Fruit fly (Drosophila melanogaster) whole organism, prepupa: Measurements from ENCODE around the gene drm.

Experiments used
- Blimp-1 ChIP-seq: fragments of 200-800 bp; sonication (Bioruptor generic); optimal IDR thresholded peaks from 3 replicates; lab custom pipeline; 2017; ENCODE audit warnings: missing biosample characterization, missing genetic modification characterization, mild to moderate bottlenecking, moderate library complexity, missing genetic modification reagents
- CG10631 ChIP-seq: fragments of 200-800 bp; sonication (Bioruptor generic); optimal IDR thresholded peaks from 2 replicates; lab custom pipeline; 2016; ENCODE audit warnings: missing biosample characterization, missing genetic modification characterization
- CG10669 ChIP-seq: fragments of 200-800 bp; sonication (Bioruptor generic); optimal IDR thresholded peaks from 3 replicates; lab custom pipeline; 2018; ENCODE audit warnings: missing biosample characterization, mild to moderate bottlenecking, missing genetic modification characterization, moderate library complexity
- CG11762 ChIP-seq: fragments of 200-800 bp; sonication (Bioruptor generic); optimal IDR thresholded peaks from 3 replicates; lab custom pipeline; 2016; ENCODE audit warnings: missing biosample characterization, missing genetic modification characterization; ENCODE audit not compliant: insufficient read depth
- CG11902 ChIP-seq: fragments of 200-800 bp; sonication (Bioruptor generic); optimal IDR thresholded peaks from 3 replicates; lab custom pipeline; 2016; ENCODE audit warnings: missing biosample characterization, missing genetic modification characterization
- CG15336 ChIP-seq: fragments of 200-800 bp; sonication (Bioruptor generic); IDR thresholded peaks from 2 replicates; pipeline ENCODE4 v1.3.6; 2022; ENCODE audit warnings: missing biosample characterization, missing genetic modification characterization
- CG1621 ChIP-seq: fragments of 200-800 bp; sonication (Bioruptor generic); optimal IDR thresholded peaks from 3 replicates; lab custom pipeline; 2018; ENCODE audit warnings: missing biosample characterization, mild to moderate bottlenecking, missing genetic modification characterization
- CG16779 ChIP-seq: fragments of 200-800 bp; sonication (Bioruptor generic); optimal IDR thresholded peaks from 3 replicates; lab custom pipeline; 2017; ENCODE audit warnings: missing biosample characterization, mild to moderate bottlenecking, missing genetic modification characterization
- CG3032 ChIP-seq: fragments of 200-800 bp; optimal IDR thresholded peaks from 2 replicates; lab custom pipeline; 2019; ENCODE audit warnings: missing biosample characterization, mild to moderate bottlenecking, missing genetic modification characterization, moderate library complexity
- CG31627 ChIP-seq: fragments of 200-800 bp; sonication (Bioruptor generic); optimal IDR thresholded peaks from 3 replicates; lab custom pipeline; 2016; ENCODE audit warnings: missing biosample characterization, missing genetic modification characterization
- CG32006 ChIP-seq: fragments of 200-800 bp; sonication (Bioruptor generic); optimal IDR thresholded peaks from 3 replicates; lab custom pipeline; 2017; ENCODE audit warnings: missing biosample characterization, mild to moderate bottlenecking, missing genetic modification characterization
- CG34406 ChIP-seq: fragments of 200-800 bp; sonication (Bioruptor generic); optimal IDR thresholded peaks from 3 replicates; lab custom pipeline; 2016; ENCODE audit warnings: missing biosample characterization, missing genetic modification characterization
- CG3919 ChIP-seq: fragments of 200-800 bp; sonication (Bioruptor generic); optimal IDR thresholded peaks from 3 replicates; lab custom pipeline; 2016; ENCODE audit warnings: missing biosample characterization, missing genetic modification characterization
- CG4318 ChIP-seq: fragments of 200-800 bp; sonication (Bioruptor generic); optimal IDR thresholded peaks from 3 replicates; lab custom pipeline; 2017; ENCODE audit warnings: missing biosample characterization, mild to moderate bottlenecking, missing genetic modification characterization
- CG6792 ChIP-seq: fragments of 200-800 bp; sonication (Bioruptor generic); optimal IDR thresholded peaks from 3 replicates; lab custom pipeline; 2016; ENCODE audit warnings: missing biosample characterization, missing genetic modification characterization
- CG6808 ChIP-seq: fragments of 200-800 bp; sonication (Bioruptor generic); optimal IDR thresholded peaks from 3 replicates; lab custom pipeline; 2017; ENCODE audit warnings: missing biosample characterization, missing genetic modification characterization, mild to moderate bottlenecking, moderate library complexity, missing genetic modification reagents
- CG7368 ChIP-seq: fragments of 200-800 bp; sonication (Bioruptor generic); optimal IDR thresholded peaks from 3 replicates; lab custom pipeline; 2016; ENCODE audit warnings: missing biosample characterization, missing genetic modification characterization
- CG8119 ChIP-seq: fragments of 200-800 bp; sonication (Bioruptor generic); IDR thresholded peaks from 3 replicates; pipeline ENCODE4 v1.3.6; 2022; ENCODE audit warnings: missing biosample characterization, missing genetic modification characterization
- CG8319 ChIP-seq: fragments of 200-800 bp; sonication (Bioruptor generic); optimal IDR thresholded peaks from 3 replicates; lab custom pipeline; 2016; ENCODE audit warnings: missing biosample characterization, missing genetic modification characterization
- CG8632 ChIP-seq: fragments of 200-800 bp; sonication (Bioruptor generic); optimal IDR thresholded peaks from 3 replicates; lab custom pipeline; 2016; ENCODE audit warnings: missing biosample characterization, missing genetic modification characterization
- CG9139 ChIP-seq: fragments of 200-800 bp; sonication (Bioruptor generic); optimal IDR thresholded peaks from 3 replicates; lab custom pipeline; 2017; ENCODE audit warnings: missing biosample characterization, mild to moderate bottlenecking, missing genetic modification characterization
- Eip75B ChIP-seq: fragments of 200-800 bp; sonication (Bioruptor generic); optimal IDR thresholded peaks from 3 replicates; lab custom pipeline; 2016; ENCODE audit warnings: missing biosample characterization, missing genetic modification characterization
- Eip78C ChIP-seq: fragments of 200-800 bp; sonication (Bioruptor generic); peaks from one replicate; lab custom pipeline; 2016; ENCODE audit warnings: missing biosample characterization, missing genetic modification characterization
- Eip93F ChIP-seq: fragments of 200-800 bp; sonication (Bioruptor generic); optimal IDR thresholded peaks from 2 replicates; lab custom pipeline; 2016; ENCODE audit warnings: missing biosample characterization, mild to moderate bottlenecking, missing genetic modification characterization
- Ets21C ChIP-seq: fragments of 200-800 bp; sonication (Bioruptor generic); optimal IDR thresholded peaks from 3 replicates; lab custom pipeline; 2016; ENCODE audit warnings: missing biosample characterization, missing genetic modification characterization
- Ets96B ChIP-seq: fragments of 200-800 bp; optimal IDR thresholded peaks from 2 replicates; lab custom pipeline; 2019; ENCODE audit warnings: missing biosample characterization, mild to moderate bottlenecking, missing genetic modification characterization, moderate library complexity
- Gug ChIP-seq: fragments of 200-800 bp; sonication (Bioruptor generic); IDR thresholded peaks from 2 replicates; pipeline ENCODE4 v1.3.6; 2022; ENCODE audit warnings: missing biosample characterization, missing genetic modification characterization
- Hr38 ChIP-seq: sonication (Bioruptor generic); optimal IDR thresholded peaks from 2 replicates; lab custom pipeline; 2016; ENCODE audit warnings: missing biosample characterization, missing genetic modification characterization
- Hr39 ChIP-seq: fragments of 200-800 bp; sonication (Bioruptor generic); optimal IDR thresholded peaks from 2 replicates; lab custom pipeline; 2016; ENCODE audit warnings: missing biosample characterization, missing genetic modification characterization
- Hr4 ChIP-seq: fragments of 200-800 bp; sonication (Bioruptor generic); optimal IDR thresholded peaks from 3 replicates; lab custom pipeline; 2016; ENCODE audit warnings: missing biosample characterization, missing genetic modification characterization
- Lpt ChIP-seq: fragments of 200-800 bp; sonication (Bioruptor generic); optimal IDR thresholded peaks from 3 replicates; lab custom pipeline; 2016; ENCODE audit warnings: missing biosample characterization, missing genetic modification characterization
- Met ChIP-seq: fragments of 200-800 bp; sonication (Bioruptor generic); optimal IDR thresholded peaks from 3 replicates; lab custom pipeline; 2016; ENCODE audit warnings: missing biosample characterization, missing genetic modification characterization
- OdsH ChIP-seq: fragments of 200-800 bp; sonication (Bioruptor generic); optimal IDR thresholded peaks from 3 replicates; lab custom pipeline; 2016; ENCODE audit warnings: missing biosample characterization, missing genetic modification characterization
- Sox102F ChIP-seq: fragments of 200-800 bp; sonication (Bioruptor generic); optimal IDR thresholded peaks from 2 replicates; lab custom pipeline; 2016; ENCODE audit warnings: missing biosample characterization, mild to moderate bottlenecking, missing genetic modification characterization
- Sox14 ChIP-seq: fragments of 200-800 bp; sonication (Bioruptor generic); optimal IDR thresholded peaks from 3 replicates; lab custom pipeline; 2016; ENCODE audit warnings: missing biosample characterization, missing genetic modification characterization
- Sox15 ChIP-seq: fragments of 200-800 bp; sonication (Bioruptor generic); optimal IDR thresholded peaks from 3 replicates; lab custom pipeline; 2016; ENCODE audit warnings: missing biosample characterization, missing genetic modification characterization
- achi ChIP-seq: fragments of 200-800 bp; sonication (Bioruptor generic); optimal IDR thresholded peaks from 3 replicates; lab custom pipeline; 2016; ENCODE audit warnings: missing biosample characterization, missing genetic modification characterization
- cyc ChIP-seq: fragments of 200-800 bp; sonication (Bioruptor generic); optimal IDR thresholded peaks from 3 replicates; lab custom pipeline; 2016; ENCODE audit warnings: missing biosample characterization, missing genetic modification characterization
- dsx ChIP-seq: fragments of 200-800 bp; optimal IDR thresholded peaks from 3 replicates; lab custom pipeline; 2019; ENCODE audit warnings: missing biosample characterization, mild to moderate bottlenecking, missing genetic modification characterization, moderate library complexity; ENCODE audit not compliant: poor library complexity, severe bottlenecking
- esn ChIP-seq: fragments of 200-800 bp; sonication (Bioruptor generic); optimal IDR thresholded peaks from 2 replicates; lab custom pipeline; 2016; ENCODE audit warnings: missing biosample characterization, mild to moderate bottlenecking, missing genetic modification characterization, moderate library complexity
- fd59A ChIP-seq: fragments of 200-800 bp; sonication (Bioruptor generic); optimal IDR thresholded peaks from 2 replicates; lab custom pipeline; 2017; ENCODE audit warnings: missing biosample characterization, mild to moderate bottlenecking, missing genetic modification characterization, missing genetic modification reagents
- fd85E ChIP-seq: fragments of 200-800 bp; sonication (Bioruptor generic); optimal IDR thresholded peaks from 3 replicates; lab custom pipeline; 2016; ENCODE audit warnings: missing biosample characterization, missing genetic modification characterization
- net ChIP-seq: fragments of 200-800 bp; sonication (Bioruptor generic); optimal IDR thresholded peaks from 3 replicates; lab custom pipeline; 2016; ENCODE audit warnings: missing biosample characterization, missing genetic modification characterization
- pdm3 ChIP-seq: fragments of 200-800 bp; sonication (Bioruptor generic); optimal IDR thresholded peaks from 3 replicates; lab custom pipeline; 2016; ENCODE audit warnings: missing biosample characterization, missing genetic modification characterization
- salr ChIP-seq, 2 experiments: fragments of 200-800 bp; sonication (Bioruptor generic); optimal IDR thresholded peaks; 3 replicates each; lab custom pipeline; 2016 to 2018; ENCODE audit warnings: missing biosample characterization in 2 of 2, missing genetic modification characterization in 2 of 2, mild to moderate bottlenecking in 1 of 2
- spab ChIP-seq: fragments of 200-800 bp; sonication (Bioruptor generic); optimal IDR thresholded peaks from 2 replicates; lab custom pipeline; 2017; ENCODE audit warnings: missing biosample characterization, mild to moderate bottlenecking, missing genetic modification characterization, missing genetic modification reagents
- svp ChIP-seq: fragments of 200-800 bp; sonication (Bioruptor generic); peaks from one replicate; lab custom pipeline; 2016; ENCODE audit warnings: missing biosample characterization, missing genetic modification characterization
- topi ChIP-seq: fragments of 200-800 bp; sonication (Bioruptor generic); optimal IDR thresholded peaks from 3 replicates; lab custom pipeline; 2016; ENCODE audit warnings: missing biosample characterization, missing genetic modification characterization
- vri ChIP-seq: fragments of 200-800 bp; sonication (Bioruptor generic); optimal IDR thresholded peaks from 3 replicates; lab custom pipeline; 2016; ENCODE audit warnings: missing biosample characterization, mild to moderate bottlenecking, missing genetic modification characterization

drm gene

dm6 chr2L:3566532-3566931, 27.5 kb downstream of the drm start (continued):
- TF ChIP-seq CG3919 (peak; percentile 75), CG6792 (GFP tag; lab: Kevin White, UChicago) (peak; percentile 58), CG16779 (tag; lab: Kevin White, UChicago) (peak; percentile 22), Ets21C (peak; percentile 55), Eip78C (GFP tag; lab: Kevin White, UChicago) (peak; percentile 80), CG11762 (GFP tag; lab: Kevin White, UChicago) (peak; percentile 23), CG6808 (peak; percentile 56), CG1621 (tag; lab: Kevin White, UChicago) (peak; percentile 56), CG4318 (GFP tag; lab: Kevin White, UChicago) (no peak), cyc (GFP tag; lab: Kevin White, UChicago) (peak; percentile 70), topi (GFP tag; lab: Kevin White, UChicago) (peak; percentile 70), CG32006 (GFP tag; lab: Kevin White, UChicago) (peak; percentile 51), CG3032 (tag; lab: Kevin White, UChicago) (peak; percentile 58), CG10669 (GFP tag; lab: Kevin White, UChicago) (peak; percentile 24), CG31627 (GFP tag; lab: Kevin White, UChicago) (peak; percentile 66), dsx (GFP tag; lab: Kevin White, UChicago) (no peak), Sox15 (GFP tag; lab: Kevin White, UChicago) (peak; percentile 4), salr (GFP tag; optimal IDR thresholded peaks at IDR 0.05; lab: Kevin White, UChicago) (peak in 1 of 2 experiments; percentile 22), fd59A (GFP tag; lab: Kevin White, UChicago) (peak; percentile 47), Lpt (no peak), Ets96B (tag; lab: Kevin White, UChicago) (peak; percentile 56)
- TF ChIP-seq, all 60 proteins: peak for 47

- peak; percentile 29 for TF ChIP-seq Sox102F
- TF ChIP-seq dsx (GFP tag; lab: Kevin White, UChicago) = no peak
- TF ChIP-seq CG31627 (GFP tag; lab: Kevin White, UChicago) = peak; percentile 22
- peak; percentile 16 for TF ChIP-seq Eip75B (GFP tag; lab: Kevin White, UChicago)
- no peak for TF ChIP-seq spab (GFP tag; lab: Kevin White, UChicago)
- no peak for TF ChIP-seq CG8119 (GFP tag; lab: Robert Waterston, UW)
- TF ChIP-seq CG9139 = no peak
- peak; percentile 46 for TF ChIP-seq Met (GFP tag; lab: Kevin White, UChicago)
- no peak for TF ChIP-seq CG7368 (GFP tag; lab: Kevin White, UChicago)
- TF ChIP-seq Gug (GFP tag; lab: Robert Waterston, UW) = no peak
- no peak for TF ChIP-seq Lpt
- TF ChIP-seq Hr39 (GFP tag; lab: Kevin White, UChicago) = peak; percentile 19
- no peak for TF ChIP-seq Sox14
- TF ChIP-seq CG15336 (GFP tag; lab: Robert Waterston, UW) = no peak
- TF ChIP-seq esn (GFP tag; lab: Kevin White, UChicago) = peak; percentile 40
- TF ChIP-seq Ets21C = peak; percentile 24
- TF ChIP-seq CG4318 (GFP tag; lab: Kevin White, UChicago) = no peak
- TF ChIP-seq CG11902 (GFP tag; lab: Kevin White, UChicago) = no peak
- no peak for TF ChIP-seq Eip93F (GFP tag; lab: Kevin White, UChicago)
- no peak for TF ChIP-seq fd59A (GFP tag; lab: Kevin White, UChicago)
- TF ChIP-seq CG1621 (tag; lab: Kevin White, UChicago) = no peak
- peak; percentile 30 for TF ChIP-seq CG3919
- peak; percentile 76 for TF ChIP-seq Eip78C (GFP tag; lab: Kevin White, UChicago)
- TF ChIP-seq Hr38 (GFP tag; lab: Kevin White, UChicago) = no peak
- no peak for TF ChIP-seq Blimp-1
- TF ChIP-seq CG8319 (GFP tag; lab: Kevin White, UChicago) = no peak
- peak; percentile 12 for TF ChIP-seq pdm3 (GFP tag; lab: Kevin White, UChicago)
- TF ChIP-seq Hr4 (GFP tag; lab: Kevin White, UChicago) = peak; percentile 13
- peak; percentile 17 for TF ChIP-seq OdsH (GFP tag; lab: Kevin White, UChicago)
- TF ChIP-seq net = no peak
- TF ChIP-seq CG10631 (GFP tag; lab: Kevin White, UChicago) = peak; percentile 17
- TF ChIP-seq CG32006 (GFP tag; lab: Kevin White, UChicago) = peak; percentile 36
- no peak for TF ChIP-seq vri
- TF ChIP-seq fd85E = no peak
- peak; percentile 27 for TF ChIP-seq achi (GFP tag; lab: Kevin White, UChicago)
- TF ChIP-seq salr (GFP tag; optimal IDR thresholded peaks at IDR 0.05; lab: Kevin White, UChicago) = no peak
- TF ChIP-seq svp (GFP tag; lab: Kevin White, UChicago) = peak; percentile 64
- TF ChIP-seq CG34406 (GFP tag; lab: Kevin White, UChicago) = peak; percentile 11
- no peak for TF ChIP-seq CG8632 (GFP tag; lab: Kevin White, UChicago)
- TF ChIP-seq Ets96B (tag; lab: Kevin White, UChicago) = peak; percentile 42
These were observed 28.3 kb downstream of the drm start for dm6 chr2L:3567394-3567793.
